Fruit fly (Drosophila melanogaster): ENCODE results near the gene sowah.

- TF ChIP-seq usp (GFP tag; optimal IDR thresholded peaks at IDR 0.05) (no peak), Hr83 (GFP tag; optimal IDR thresholded peaks at IDR 0.05; ENCODE audit: poor library complexity, severe bottlenecking) (no peak), h (GFP tag; optimal IDR thresholded peaks at IDR 0.05) (peak; percentile 77), dsf (GFP tag; optimal IDR thresholded peaks at IDR 0.05; ENCODE audit: borderline replicate concordance) (no peak), GATAd (GFP tag; optimal IDR thresholded peaks at IDR 0.05) (no peak), Hr78 (GFP tag; optimal IDR thresholded peaks at IDR 0.05) (no peak), jim (GFP tag; optimal IDR thresholded peaks at IDR 0.05) (no peak), Abd-B (GFP tag; optimal IDR thresholded peaks at IDR 0.05) (no peak), pan (optimal IDR thresholded peaks at IDR 0.05) (no peak), ey (GFP tag; optimal IDR thresholded peaks at IDR 0.05) (peak; percentile 80), CG9705 (GFP tag; optimal IDR thresholded peaks at IDR 0.05) (peak; percentile 41)
Measured at dm6 chr3L:12557736-12558135, 14.6 kb downstream of the sowah start.
